Worm (Caenorhabditis elegans): ENCODE results near the gene R09H10.3.

R09H10.3 gene

DNA sequence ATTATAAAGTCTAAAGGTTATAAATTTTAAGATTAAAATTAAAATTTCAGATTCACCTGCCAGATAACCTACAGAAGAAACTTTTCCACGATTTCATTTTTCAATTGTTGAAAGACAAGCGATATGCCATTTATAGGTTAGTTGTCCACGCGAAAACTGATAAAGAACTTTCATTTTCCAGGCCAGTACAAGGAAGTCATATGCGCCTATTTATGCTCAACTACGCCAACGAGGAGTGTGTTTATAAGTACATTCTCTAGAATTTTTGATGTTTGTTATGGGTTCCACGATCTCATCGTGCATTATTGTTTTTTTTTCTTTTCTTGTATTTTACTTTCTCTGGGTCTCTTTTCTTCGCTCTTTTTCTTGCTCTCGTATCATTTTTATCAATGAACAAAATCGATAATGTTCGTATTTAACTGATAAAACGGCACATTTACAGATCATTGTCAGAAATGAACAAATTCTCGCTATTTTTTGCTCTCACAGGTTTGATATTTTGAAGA, at the start of gene R09H10.3:
R09H10.3 (plus strand) TSS at position 456 of the 506 bp plus-strand sequence.
- TF ChIP-seq elt-2 (tag; optimal IDR thresholded peaks at IDR 0.05), result peak; percentile 21
- no peak for TF ChIP-seq ahr-1 (tag; optimal IDR thresholded peaks at IDR 0.05)

DNA sequence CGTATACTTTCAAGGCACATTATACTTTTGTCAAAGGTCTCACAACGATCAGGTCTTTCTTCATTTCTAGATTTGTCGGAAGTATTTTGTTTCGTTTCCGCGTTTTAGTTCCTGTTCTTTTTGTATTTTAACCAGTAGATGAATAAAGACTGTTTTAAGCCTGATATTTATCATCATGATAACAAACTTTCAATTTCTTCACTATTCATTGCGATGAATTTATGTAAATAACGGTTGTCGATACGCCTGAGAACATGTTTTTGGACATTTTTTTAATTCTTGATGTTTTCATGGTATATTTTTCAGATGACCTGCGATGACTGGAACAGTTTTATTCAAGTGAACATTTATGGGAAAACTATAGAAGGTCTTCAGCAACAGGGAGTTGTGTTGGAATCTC, 48.4 kb upstream of the R09H10.3 start, which contains the start of gene zim-3:
zim-3 (plus strand) TSS at position 301 of the 400 bp plus-strand sequence.
- no peak for TF ChIP-seq C08G9.2 (tag; optimal IDR thresholded peaks at IDR 0.05)
- TF ChIP-seq hlh-6 (tag; optimal IDR thresholded peaks at IDR 0.05), result no peak
- TF ChIP-seq pha-4 (tag; optimal IDR thresholded peaks at IDR 0.05), result no peak
- no peak for TF ChIP-seq F13H6.1 (tag; optimal IDR thresholded peaks at IDR 0.05)
- TF ChIP-seq fax-1 (tag; optimal IDR thresholded peaks at IDR 0.05), result no peak
- no peak for TF ChIP-seq C38D4.7 (GFP tag; optimal IDR thresholded peaks at IDR 0.05)
- TF ChIP-seq tbx-2 (tag; optimal IDR thresholded peaks at IDR 0.05), result no peak
- TF ChIP-seq unc-86 (tag; optimal IDR thresholded peaks at IDR 0.05), result no peak
- TF ChIP-seq fkh-6 (tag; optimal IDR thresholded peaks at IDR 0.05), result no peak
- no peak for TF ChIP-seq che-1 (tag; optimal IDR thresholded peaks at IDR 0.05)
- TF ChIP-seq tbx-7 (tag; optimal IDR thresholded peaks at IDR 0.05), result no peak
- no peak for TF ChIP-seq ceh-48 (tag; optimal IDR thresholded peaks at IDR 0.05)
- no peak for TF ChIP-seq Y22D7AL.16 (tag; optimal IDR thresholded peaks at IDR 0.05)
- TF ChIP-seq ceh-34 (tag; optimal IDR thresholded peaks at IDR 0.05), result no peak
- TF ChIP-seq ceh-18 (tag; optimal IDR thresholded peaks at IDR 0.05), result no peak
- no peak for TF ChIP-seq dmd-4 (tag; optimal IDR thresholded peaks at IDR 0.05; ENCODE audit: borderline replicate concordance)
- TF ChIP-seq pros-1 (tag; optimal IDR thresholded peaks at IDR 0.05), result no peak
- TF ChIP-seq sdc-2 (tag; optimal IDR thresholded peaks at IDR 0.05), result no peak
- no peak for TF ChIP-seq elt-4 (tag; optimal IDR thresholded peaks at IDR 0.05)
- no peak for TF ChIP-seq pat-9 (tag; optimal IDR thresholded peaks at IDR 0.05)

ce11 chrIV:10561605-10562004, 45.2 kb upstream of the R09H10.3 start, which contains the start of gene him-8:
Gene him-8, plus strand, starts transcription at chrIV:10561905.
- TF ChIP-seq C38D4.7 (GFP tag; optimal IDR thresholded peaks at IDR 0.05) (no peak), F13H6.1 (tag; optimal IDR thresholded peaks at IDR 0.05) (no peak)

DNA sequence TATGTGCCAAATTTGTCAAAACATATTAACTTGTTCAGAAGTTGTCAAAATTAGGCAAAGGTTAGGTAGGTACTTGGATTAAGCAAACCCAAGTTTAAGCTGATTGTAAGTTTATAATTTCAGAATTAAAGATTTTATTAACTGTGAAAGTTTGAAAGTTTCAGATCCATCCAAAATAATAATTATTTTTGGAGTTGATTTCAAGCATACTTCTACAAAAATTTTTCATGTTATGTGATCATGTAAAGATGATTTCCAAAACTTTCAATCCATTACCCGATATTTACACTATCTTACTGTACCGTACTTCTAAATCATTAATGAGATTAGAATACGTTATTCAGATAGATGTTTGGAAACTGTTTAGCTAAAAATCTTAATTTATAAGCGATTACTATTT, 42.2 kb upstream of the R09H10.3 start:
- no peak for TF ChIP-seq sox-2 (GFP tag; IDR thresholded peaks at IDR 0.05)
- TF ChIP-seq ttx-3 (tag; optimal IDR thresholded peaks at IDR 0.05), result no peak
- TF ChIP-seq lim-6 (tag; optimal IDR thresholded peaks at IDR 0.05), result no peak
- TF ChIP-seq Y22D7AL.16 (tag; optimal IDR thresholded peaks at IDR 0.05), result no peak
- TF ChIP-seq ceh-48 (tag; optimal IDR thresholded peaks at IDR 0.05), result no peak
- TF ChIP-seq lin-11 (tag; optimal IDR thresholded peaks at IDR 0.05), result no peak
- TF ChIP-seq che-1 (tag; optimal IDR thresholded peaks at IDR 0.05), result no peak
- no peak for TF ChIP-seq pax-1 (tag; optimal IDR thresholded peaks at IDR 0.05)
- no peak for TF ChIP-seq pqm-1 (tag; optimal IDR thresholded peaks at IDR 0.05)
- no peak for TF ChIP-seq ceh-24 (tag; optimal IDR thresholded peaks at IDR 0.05)
- no peak for TF ChIP-seq K02D7.2 (tag; optimal IDR thresholded peaks at IDR 0.05)

DNA sequence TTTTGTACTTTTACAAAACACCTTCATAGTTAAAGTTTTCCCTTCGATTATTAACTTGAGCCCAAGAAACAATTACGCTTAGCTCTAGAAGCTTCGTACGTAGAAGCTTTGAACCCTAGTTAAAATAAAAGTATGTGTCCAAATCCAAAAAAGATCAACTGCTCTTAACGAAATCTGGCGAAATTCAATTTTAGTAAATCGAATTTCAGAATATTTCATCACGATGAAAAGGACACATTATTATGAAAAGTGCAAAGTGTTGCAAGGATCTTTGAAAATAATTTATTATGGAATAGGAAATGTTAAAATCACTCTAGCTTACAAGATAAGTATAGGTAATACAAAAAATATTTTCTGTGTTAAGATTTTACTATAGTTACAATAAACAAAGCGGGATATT, 41.5 kb upstream of the R09H10.3 start:
- TF ChIP-seq unc-42 (tag; optimal IDR thresholded peaks at IDR 0.05) (peak; percentile 10), fkh-10 (GFP tag; optimal IDR thresholded peaks at IDR 0.05) (no peak)

- no peak for TF ChIP-seq madf-2 (tag; optimal IDR thresholded peaks at IDR 0.05)
- TF ChIP-seq ceh-22 (tag; optimal IDR thresholded peaks at IDR 0.05), result no peak
Measured at ce11 chrIV:10567822-10568221, 39.0 kb upstream of the R09H10.3 start.

Measured in whole organism, late embryonic.